Worm (Caenorhabditis elegans) whole organism, mixed stage, embryonic: ENCODE data around the gene F45G2.9.
"Not testable (repeated sequence)": the region's sequence is repeated elsewhere in the genome, so short reads cannot be mapped to it uniquely, and the experiment has no call there.

ENCODE experiments used
- M03D4.4 ChIP-seq: sonication (generic microtip); optimal IDR thresholded peaks from 2 replicates; lab custom pipeline; 2017; ENCODE audit warnings: mild to moderate bottlenecking, missing genetic modification characterization, missing compliant biosample characterization
- bed-3 ChIP-seq: fragments of 200-800 bp; sonication (Bioruptor generic); optimal IDR thresholded peaks from 3 replicates; lab custom pipeline; 2018; ENCODE audit warnings: mild to moderate bottlenecking, missing genetic modification characterization, moderate library complexity, missing compliant biosample characterization
- blmp-1 ChIP-seq: fragments of 150-350 bp; optimal IDR thresholded peaks from 2 replicates; lab custom pipeline; 2014; ENCODE audit warnings: missing biosample characterization, missing genetic modification characterization
- ceh-39 ChIP-seq: fragments of 150-350 bp; optimal IDR thresholded peaks from 2 replicates; lab custom pipeline; 2014; ENCODE audit warnings: missing biosample characterization, missing genetic modification characterization
- ceh-43 ChIP-seq: fragments of 200-800 bp; sonication (Bioruptor generic); optimal IDR thresholded peaks from 2 replicates; lab custom pipeline; 2018; ENCODE audit warnings: mild to moderate bottlenecking, missing genetic modification characterization, moderate library complexity, missing compliant biosample characterization
- ceh-83 ChIP-seq: fragments of 200-800 bp; sonication (Bioruptor generic); optimal IDR thresholded peaks from 2 replicates; lab custom pipeline; 2018; ENCODE audit warnings: mild to moderate bottlenecking, missing genetic modification characterization, missing compliant biosample characterization
- ces-1 ChIP-seq: fragments of 150-350 bp; optimal IDR thresholded peaks from 2 replicates; lab custom pipeline; 2014; ENCODE audit warnings: missing biosample characterization, missing genetic modification reagents, missing genetic modification characterization
- cnd-1 ChIP-seq: fragments of 200-800 bp; sonication (Bioruptor generic); optimal IDR thresholded peaks from 2 replicates; lab custom pipeline; 2018; ENCODE audit warnings: mild to moderate bottlenecking, missing genetic modification characterization, missing compliant biosample characterization
- drap-1 ChIP-seq: fragments of 200-800 bp; sonication (Bioruptor generic); optimal IDR thresholded peaks from 3 replicates; lab custom pipeline; 2018; ENCODE audit warnings: mild to moderate bottlenecking, missing genetic modification characterization, missing compliant biosample characterization
- elt-1 ChIP-seq: sonication (generic microtip); optimal IDR thresholded peaks from 2 replicates; lab custom pipeline; 2017; ENCODE audit warnings: missing genetic modification characterization, mild to moderate bottlenecking, missing compliant biosample characterization, antibody characterized with exemption, moderate library complexity, borderline replicate concordance; ENCODE audit not compliant: insufficient read depth
- elt-3 ChIP-seq: fragments of 150-350 bp; optimal IDR thresholded peaks from 2 replicates; lab custom pipeline; 2014; ENCODE audit warnings: missing biosample characterization, missing genetic modification characterization
- flh-1 ChIP-seq: fragments of 200-800 bp; sonication (Bioruptor generic); optimal IDR thresholded peaks from 2 replicates; lab custom pipeline; 2018; ENCODE audit warnings: mild to moderate bottlenecking, missing genetic modification characterization, moderate library complexity, missing compliant biosample characterization
- hlh-1 ChIP-seq: fragments of 150-350 bp; optimal IDR thresholded peaks from 2 replicates; lab custom pipeline; 2014; ENCODE audit warnings: missing biosample characterization, missing genetic modification reagents, missing genetic modification characterization
- lsy-2 ChIP-seq: fragments of 150-350 bp; optimal IDR thresholded peaks from 2 replicates; lab custom pipeline; 2014; ENCODE audit warnings: missing biosample characterization, missing genetic modification characterization
- mab-5 ChIP-seq: fragments of 150-350 bp; optimal IDR thresholded peaks from 2 replicates; lab custom pipeline; 2014; ENCODE audit warnings: missing biosample characterization, missing genetic modification characterization
- mep-1 ChIP-seq: fragments of 150-350 bp; optimal IDR thresholded peaks from 2 replicates; lab custom pipeline; 2017; ENCODE audit warnings: missing biosample characterization, missing genetic modification reagents, missing genetic modification characterization, inconsistent platforms
- mls-2 ChIP-seq: sonication (generic microtip); optimal IDR thresholded peaks from 2 replicates; lab custom pipeline; 2016; ENCODE audit warnings: mild to moderate bottlenecking, missing genetic modification characterization, moderate library complexity, missing compliant biosample characterization
- nhr-12 ChIP-seq: fragments of 150-350 bp; optimal IDR thresholded peaks from 2 replicates; lab custom pipeline; 2014; ENCODE audit warnings: missing biosample characterization, missing genetic modification characterization
- nhr-2 ChIP-seq: fragments of 150-350 bp; optimal IDR thresholded peaks from 2 replicates; lab custom pipeline; 2014; ENCODE audit warnings: missing biosample characterization, missing genetic modification characterization
- nhr-237 ChIP-seq: fragments of 150-350 bp; optimal IDR thresholded peaks from 2 replicates; lab custom pipeline; 2014; ENCODE audit warnings: missing biosample characterization, missing genetic modification characterization
- pha-4 ChIP-seq: fragments of 150-350 bp; optimal IDR thresholded peaks from 2 replicates; lab custom pipeline; 2018; ENCODE audit warnings: missing biosample characterization, missing genetic modification reagents, missing genetic modification characterization
- sem-2 ChIP-seq: fragments of 200-800 bp; sonication (Bioruptor generic); optimal IDR thresholded peaks from 2 replicates; lab custom pipeline; 2018; ENCODE audit warnings: mild to moderate bottlenecking, missing genetic modification characterization, missing compliant biosample characterization
- snpc-4 ChIP-seq: fragments of 150-350 bp; optimal IDR thresholded peaks from 2 replicates; lab custom pipeline; 2014; ENCODE audit warnings: missing biosample characterization, missing genetic modification characterization
- sptf-1 ChIP-seq: sonication (generic microtip); optimal IDR thresholded peaks from 2 replicates; lab custom pipeline; 2017; ENCODE audit warnings: mild to moderate bottlenecking, missing genetic modification characterization, moderate library complexity, missing compliant biosample characterization
- tbx-8 ChIP-seq: fragments of 200-800 bp; sonication (Bioruptor generic); optimal IDR thresholded peaks from 2 replicates; lab custom pipeline; 2018; ENCODE audit warnings: mild to moderate bottlenecking, missing genetic modification characterization, moderate library complexity, missing compliant biosample characterization
- unc-120 ChIP-seq: sonication (generic microtip); optimal IDR thresholded peaks from 2 replicates; lab custom pipeline; 2017; ENCODE audit warnings: missing genetic modification characterization, missing compliant biosample characterization; ENCODE audit not compliant: poor library complexity, severe bottlenecking
- unc-39 ChIP-seq: fragments of 150-350 bp; optimal IDR thresholded peaks from 2 replicates; lab custom pipeline; 2014; ENCODE audit warnings: missing biosample characterization, missing genetic modification characterization
- unc-62 ChIP-seq: fragments of 150-350 bp; optimal IDR thresholded peaks from 2 replicates; lab custom pipeline; 2014; ENCODE audit warnings: missing biosample characterization, missing genetic modification reagents, missing genetic modification characterization
- zip-8 ChIP-seq: fragments of 150-350 bp; optimal IDR thresholded peaks from 2 replicates; lab custom pipeline; 2014; ENCODE audit warnings: missing biosample characterization, missing genetic modification characterization

F45G2.9 gene

DNA sequence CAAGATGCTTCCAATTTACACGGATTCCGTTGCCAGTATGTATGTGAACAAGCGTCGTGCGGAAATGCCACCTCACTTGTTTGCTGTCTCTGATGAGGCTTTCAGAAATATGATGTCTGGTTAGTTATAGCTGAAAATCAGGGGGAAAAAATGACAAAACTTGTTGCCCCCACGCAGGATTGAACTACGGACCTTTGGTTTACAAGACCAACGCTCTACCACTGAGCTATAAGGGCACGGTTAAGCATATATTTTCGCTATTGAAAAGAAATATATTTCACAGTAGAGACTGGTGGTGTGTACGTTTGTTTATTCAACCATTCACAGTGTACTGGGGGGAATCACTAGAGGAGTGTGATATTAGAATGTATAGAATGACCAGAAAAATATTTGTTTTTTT lies 25.5 kb downstream of the F45G2.9 start:
- TF ChIP-seq lsy-2 (tag; lab: Kevin White, UChicago) (no peak), sem-2 (no peak), M03D4.4 (no peak), blmp-1 (tag; lab: Kevin White, UChicago) (no peak), ceh-39 (tag; lab: Kevin White, UChicago) (no peak), unc-39 (no peak), nhr-12 (tag; lab: Kevin White, UChicago) (no peak), mep-1 (no peak), zip-8 (no peak)

DNA sequence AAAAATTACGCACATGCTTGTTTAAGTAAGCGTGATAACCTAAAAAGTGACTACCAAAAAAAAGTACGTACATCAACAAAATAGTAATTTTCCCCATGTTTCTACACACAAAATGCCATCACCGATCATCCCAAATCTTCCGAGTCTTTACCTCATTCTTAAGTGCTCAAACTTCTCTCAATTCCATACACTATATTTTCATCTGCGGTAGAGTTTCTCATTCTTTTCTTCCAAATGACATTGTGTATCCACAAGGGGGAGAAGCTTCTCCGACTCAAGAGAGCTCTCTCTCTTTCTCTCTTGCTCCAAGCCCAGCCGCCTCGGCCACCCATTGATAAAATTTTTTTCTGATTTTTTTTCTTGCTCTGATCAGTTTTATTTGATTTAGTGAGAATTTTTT lies 27.2 kb downstream of the F45G2.9 start, which contains the start of gene myo-6:
Gene myo-6 (plus strand): TSS at position 301 of the 400 bp plus-strand sequence.
- TF ChIP-seq tbx-8 (GFP tag; lab: Kevin White, UChicago): no peak
- TF ChIP-seq, all 35 proteins: peak for 0

DNA sequence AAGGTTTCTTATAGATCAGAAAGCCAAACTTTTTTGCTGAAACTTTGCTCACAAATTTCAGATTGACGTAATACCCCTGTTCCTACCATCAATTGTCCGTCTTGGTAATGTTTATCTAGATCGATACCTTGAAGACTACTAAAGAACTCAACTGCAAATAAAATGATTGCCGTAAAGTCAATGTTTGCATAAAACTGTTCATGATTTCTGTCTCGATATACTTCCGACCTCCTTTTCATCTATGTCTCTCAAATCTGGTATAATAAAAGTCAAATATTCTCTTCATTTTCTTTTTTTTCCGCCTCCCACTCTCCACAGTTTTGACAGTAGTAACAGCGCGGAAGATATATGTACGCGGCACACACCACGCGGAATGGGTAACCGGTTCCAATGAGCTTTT lies 31.2 kb downstream of the F45G2.9 start, which contains the start of gene nas-1:
Gene nas-1 (plus strand): TSS at position 301 of the 400 bp plus-strand sequence.
- TF ChIP-seq nhr-12 (tag; lab: Kevin White, UChicago) (no peak), bed-3 (no peak), pha-4 (tag; lab: Kevin White, UChicago) (no peak), elt-1 (tag; lab: Kevin White, UChicago) (no peak), mab-5 (tag; lab: Kevin White, UChicago) (no peak), mls-2 (no peak), zip-8 (no peak), snpc-4 (tag; lab: Kevin White, UChicago) (no peak), M03D4.4 (no peak), ceh-43 (GFP tag; lab: Kevin White, UChicago) (no peak), tbx-8 (GFP tag; lab: Kevin White, UChicago) (no peak), lsy-2 (tag; lab: Kevin White, UChicago) (no peak), nhr-2 (tag; lab: Kevin White, UChicago) (no peak), unc-39 (no peak)

DNA sequence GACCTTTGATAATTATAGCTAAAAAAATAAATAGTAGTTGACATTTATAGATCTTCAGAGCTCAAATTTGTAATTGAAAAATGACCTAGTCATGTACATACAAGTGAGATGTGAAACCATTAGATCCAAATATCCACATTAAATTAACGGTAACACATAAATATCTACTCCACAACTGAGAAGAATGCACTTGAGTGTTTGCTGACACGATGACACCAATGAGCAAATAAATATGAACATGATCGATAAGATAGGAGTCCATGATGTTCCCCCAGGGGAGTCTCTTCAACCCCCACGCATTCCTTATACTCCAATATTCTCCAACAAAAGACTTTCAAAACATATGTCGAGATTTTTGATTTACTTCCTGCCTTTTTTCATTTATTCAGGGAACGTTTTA lies 32.3 kb downstream of the F45G2.9 start, which contains the start of gene ttr-52:
Gene ttr-52 (plus strand): TSS at position 301 of the 400 bp plus-strand sequence.
- TF ChIP-seq mep-1: no peak
- TF ChIP-seq zip-8: no peak
- no peak for TF ChIP-seq mab-5 (tag; lab: Kevin White, UChicago)
- TF ChIP-seq nhr-12 (tag; lab: Kevin White, UChicago): no peak
- no peak for TF ChIP-seq elt-1 (tag; lab: Kevin White, UChicago)
- TF ChIP-seq unc-120 (tag; lab: Kevin White, UChicago): no peak
- TF ChIP-seq sem-2: no peak
- TF ChIP-seq sptf-1 (tag; lab: Kevin White, UChicago): no peak
- no peak for TF ChIP-seq unc-62 (GFP tag; lab: Kevin White, UChicago)
- no peak for TF ChIP-seq drap-1 (GFP tag; lab: Kevin White, UChicago)
- TF ChIP-seq, all 35 proteins: peak for 0

DNA sequence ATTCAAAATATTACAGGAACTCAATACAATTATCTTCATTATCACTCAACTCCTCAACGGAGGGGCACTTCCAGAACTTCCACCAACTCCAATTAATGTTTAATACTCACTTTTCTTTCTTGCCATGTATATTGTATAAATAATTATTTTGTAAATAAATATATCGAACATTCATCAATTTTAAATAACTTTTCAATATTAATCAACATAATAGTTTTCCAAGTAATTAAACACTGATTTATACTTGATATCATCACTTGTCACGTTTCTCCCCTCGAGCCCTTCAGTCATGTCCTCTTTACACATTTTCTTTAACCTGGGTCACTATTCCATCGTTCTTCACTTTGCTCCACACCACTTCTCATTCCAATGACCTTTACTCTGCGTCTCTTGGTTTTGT lies 33.8 kb downstream of the F45G2.9 start, which contains the start of gene mig-18:
Gene mig-18 (plus strand): TSS at position 301 of the 400 bp plus-strand sequence.
- TF ChIP-seq hlh-1: no peak
- no peak for TF ChIP-seq M03D4.4
- no peak for TF ChIP-seq tbx-8 (GFP tag; lab: Kevin White, UChicago)
- no peak for TF ChIP-seq sem-2
- no peak for TF ChIP-seq flh-1 (GFP tag; lab: Kevin White, UChicago)
- TF ChIP-seq zip-8: no peak
- TF ChIP-seq elt-3 (tag; lab: Kevin White, UChicago): no peak
- TF ChIP-seq nhr-237 (tag; lab: Kevin White, UChicago): no peak
- no peak for TF ChIP-seq mls-2
- no peak for TF ChIP-seq cnd-1 (tag; lab: Kevin White, UChicago)
- TF ChIP-seq ceh-83: no peak

DNA sequence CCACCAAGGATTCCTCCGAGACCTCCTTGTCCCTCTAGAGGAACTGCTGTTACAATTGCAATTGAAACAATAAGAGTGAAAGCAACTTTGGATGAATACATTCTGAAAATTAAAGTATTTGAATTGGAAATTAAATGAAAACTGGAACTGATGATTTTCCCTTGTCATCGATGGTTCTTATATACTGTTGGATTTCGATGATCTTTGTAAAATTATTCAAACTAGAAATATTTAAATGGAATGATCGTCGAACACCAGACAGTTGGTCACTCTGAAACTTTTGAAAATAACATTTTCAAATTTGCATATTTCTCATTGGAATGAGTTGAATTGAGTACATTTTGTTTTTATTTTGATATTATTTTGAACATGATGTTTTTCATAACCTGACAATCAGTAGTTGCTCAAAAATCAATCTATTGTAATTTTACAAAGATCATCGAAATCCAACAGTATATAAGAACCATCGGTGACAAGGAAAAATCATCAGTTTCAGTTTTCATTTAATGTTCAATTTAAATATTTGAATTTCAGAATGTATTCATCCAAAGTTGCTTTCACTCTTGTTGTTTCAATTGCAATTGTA lies 35.0 kb downstream of the F45G2.9 start, which contains the start of the genes srlf-9 and srlf-10:
Gene srlf-9 (minus strand): TSS at position 101 of the 586 bp plus-strand sequence.
Gene srlf-10 (plus strand): TSS at position 536 of the 586 bp plus-strand sequence.
- TF ChIP-seq ces-1 (GFP tag; lab: Kevin White, UChicago); cnd-1 (tag; lab: Kevin White, UChicago); unc-62 (GFP tag; lab: Kevin White, UChicago): not testable (repeated sequence)
